Worm (Caenorhabditis elegans): ENCODE measurements around the gene ogdh-1.
A peak's percentile ranks its signal among the peaks of the same experiment; 100 is the strongest.

The ogdh-1 gene

DNA sequence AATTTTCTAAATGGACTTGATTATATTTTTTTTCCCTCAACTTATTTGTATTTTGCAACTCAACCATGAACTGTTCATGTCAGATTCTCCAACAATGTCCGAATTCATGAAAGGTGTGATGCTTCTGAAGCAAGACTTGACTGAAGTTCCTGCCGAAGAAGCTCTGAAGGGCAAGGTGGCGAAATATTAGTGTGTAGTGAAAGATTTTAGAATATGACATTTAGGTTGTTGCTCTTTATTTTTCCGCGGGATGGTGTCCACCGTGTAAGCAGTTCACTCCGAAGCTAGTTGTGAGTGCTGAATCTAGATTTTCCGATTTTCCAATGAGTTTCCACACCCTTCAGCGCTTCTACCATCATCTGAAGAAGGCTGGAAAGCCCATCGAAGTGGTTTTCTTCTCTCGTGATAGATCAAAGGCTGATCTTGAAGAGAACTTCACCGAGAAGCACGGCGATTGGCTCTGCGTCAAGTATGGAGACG, 51.4 kb downstream of the ogdh-1 start, which contains the start of gene F29B9.5 (continued):
- TF ChIP-seq gei-8 (GFP tag; optimal IDR thresholded peaks at IDR 0.05) (no peak), T20F7.1 (GFP tag; optimal IDR thresholded peaks at IDR 0.05) (no peak), jun-1 (tag; optimal IDR thresholded peaks at IDR 0.05) (no peak), ces-1 (GFP tag; optimal IDR thresholded peaks at IDR 0.05) (no peak), nhr-48 (tag; optimal IDR thresholded peaks at IDR 0.05) (no peak), Y75B8A.6 (GFP tag; IDR thresholded peaks at IDR 0.05) (0 out of 2 replicates have a peak, but pooled peaks have one; percentile 50), daf-12 (tag; optimal IDR thresholded peaks at IDR 0.05) (no peak), T26A8.4 (GFP tag; IDR thresholded peaks at IDR 0.05) (0 out of 2 replicates have a peak, but pooled peaks have one; percentile 54), pha-4 (GFP tag; IDR thresholded peaks at IDR 0.05) (0 out of 2 replicates have a peak, but pooled peaks have one; percentile 35), pha-4 (tag; optimal IDR thresholded peaks at IDR 0.05) (no peak), aha-1 (tag) (peak; percentile 19), set-16 (GFP tag; IDR thresholded peaks at IDR 0.05) (no peak), egl-27 (tag; optimal IDR thresholded peaks at IDR 0.05) (no peak), ZK337.2 (GFP tag; IDR thresholded peaks at IDR 0.05) (no peak), nhr-11 (tag; optimal IDR thresholded peaks at IDR 0.05) (no peak), R02D3.7 (tag; optimal IDR thresholded peaks at IDR 0.05) (no peak), hif-1 (tag; optimal IDR thresholded peaks at IDR 0.05) (no peak), dve-1 (tag; optimal IDR thresholded peaks at IDR 0.05; ENCODE audit: insufficient read depth) (no peak), F26F4.8 (GFP tag; conservative IDR thresholded peaks at IDR 0.05) (no peak), lin-13 (GFP tag; optimal IDR thresholded peaks at IDR 0.05) (no peak), D1046.2 (GFP tag; IDR thresholded peaks at IDR 0.05) (no peak), nhr-102 (tag; optimal IDR thresholded peaks at IDR 0.05) (no peak), Y48G9A.11 (GFP tag; IDR thresholded peaks at IDR 0.05) (no peak), ama-1 (optimal IDR thresholded peaks at IDR 0.05) (peak; percentile 60), cey-2 (tag; optimal IDR thresholded peaks at IDR 0.05; ENCODE audit: borderline replicate concordance, insufficient read depth) (no peak), rbr-2 (tag; optimal IDR thresholded peaks at IDR 0.05) (no peak), zag-1 (tag; optimal IDR thresholded peaks at IDR 0.05) (no peak)

ce11 chrIV:4650624-4651094, 53.2 kb downstream of the ogdh-1 start, which contains the start of gene ubc-9:
Gene ubc-9 (plus strand): TSS chrIV:4651044.
- TF ChIP-seq mes-2 (tag; optimal IDR thresholded peaks at IDR 0.05; ENCODE audit: poor library complexity, severe bottlenecking) (peak; percentile 90), lim-7 (GFP tag; IDR thresholded peaks at IDR 0.05) (no peak), hlh-11 (tag; optimal IDR thresholded peaks at IDR 0.05) (peak; percentile 74), mdt-29 (GFP tag; IDR thresholded peaks at IDR 0.05) (peak; percentile 53; the same call in 1 of the 2 replicates), ces-1 (GFP tag; optimal IDR thresholded peaks at IDR 0.05) (no peak), F37D6.2 (tag; optimal IDR thresholded peaks at IDR 0.05) (peak; percentile 49), ceh-28 (tag; optimal IDR thresholded peaks at IDR 0.05) (peak; percentile 77), pqm-1 (tag; optimal IDR thresholded peaks at IDR 0.05) (peak; percentile 40), egl-43 (GFP tag; IDR thresholded peaks at IDR 0.05) (peak; percentile 56; the same call in 1 of the 2 replicates), snpc-1.2 (GFP tag; IDR thresholded peaks at IDR 0.05) (no peak), T20F7.1 (GFP tag; optimal IDR thresholded peaks at IDR 0.05) (no peak), lin-15B (tag; optimal IDR thresholded peaks at IDR 0.05) (no peak), jun-1 (tag; optimal IDR thresholded peaks at IDR 0.05) (no peak), lin-13 (GFP tag; optimal IDR thresholded peaks at IDR 0.05) (peak; percentile 92), snpc-4 (tag; optimal IDR thresholded peaks at IDR 0.05) (no peak), nhr-77 (tag; optimal IDR thresholded peaks at IDR 0.05) (peak; percentile 47), nhr-102 (tag; optimal IDR thresholded peaks at IDR 0.05) (peak; percentile 40), gei-8 (GFP tag; optimal IDR thresholded peaks at IDR 0.05) (no peak), nhr-41 (GFP tag; IDR thresholded peaks at IDR 0.05) (no peak), T26A8.4 (GFP tag; IDR thresholded peaks at IDR 0.05) (peak; percentile 61; the same call in 1 of the 2 replicates), unc-39 (tag; optimal IDR thresholded peaks at IDR 0.05) (no peak), nhr-25 (tag; optimal IDR thresholded peaks at IDR 0.05; ENCODE audit: borderline replicate concordance, insufficient read depth) (no peak), daf-8 (GFP tag; IDR thresholded peaks at IDR 0.05) (no peak), nhr-42 (GFP tag; IDR thresholded peaks at IDR 0.05) (no peak), F44E2.7 (GFP tag; IDR thresholded peaks at IDR 0.05) (no peak), Y75B8A.6 (GFP tag; IDR thresholded peaks at IDR 0.05) (no peak), aly-2 (tag; optimal IDR thresholded peaks at IDR 0.05) (no peak), dmd-8 (GFP tag; IDR thresholded peaks at IDR 0.05) (no peak), ceh-62 (tag; optimal IDR thresholded peaks at IDR 0.05) (no peak), hmg-1.1 (GFP tag; IDR thresholded peaks at IDR 0.05) (peak; percentile 80), Y5F2A.4 (GFP tag; optimal IDR thresholded peaks at IDR 0.05) (no peak)

All from whole organism, L4 larva.